Worm (Caenorhabditis elegans) whole organism, L3 larva: ENCODE data around the gene fbxa-96.

Experiments
- R02D3.7 ChIP-seq: fragments of 150-350 bp; optimal IDR thresholded peaks from 2 replicates; lab custom pipeline; 2014; ENCODE audit warnings: missing biosample characterization, missing genetic modification characterization
- aly-2 ChIP-seq: fragments of 150-350 bp; optimal IDR thresholded peaks from 2 replicates; lab custom pipeline; 2014; ENCODE audit warnings: missing biosample characterization, missing genetic modification characterization
- ama-1 ChIP-seq: fragments of 150-350 bp; optimal IDR thresholded peaks from 2 replicates; lab custom pipeline; 2018
- ceh-16 ChIP-seq: sonication (generic microtip); optimal IDR thresholded peaks from 2 replicates; lab custom pipeline; 2017; ENCODE audit warnings: missing biosample characterization, missing genetic modification characterization
- ceh-28 ChIP-seq: fragments of 150-350 bp; optimal IDR thresholded peaks from 2 replicates; lab custom pipeline; 2014; ENCODE audit warnings: missing biosample characterization, missing genetic modification reagents, missing genetic modification characterization
- ceh-82 ChIP-seq: fragments of 150-350 bp; optimal IDR thresholded peaks from 2 replicates; lab custom pipeline; 2014; ENCODE audit warnings: missing biosample characterization, missing genetic modification characterization
- ceh-9 ChIP-seq: sonication (generic microtip); optimal IDR thresholded peaks from 2 replicates; lab custom pipeline; 2018; ENCODE audit warnings: missing biosample characterization, missing genetic modification characterization
- daf-12 ChIP-seq: fragments of 150-350 bp; optimal IDR thresholded peaks from 2 replicates; lab custom pipeline; 2014; ENCODE audit warnings: missing biosample characterization, missing genetic modification reagents, missing genetic modification characterization
- egl-27 ChIP-seq: sonication (generic microtip); optimal IDR thresholded peaks from 4 replicates; lab custom pipeline; 2017; ENCODE audit warnings: missing biosample characterization, missing genetic modification reagents, missing genetic modification characterization
- egl-5 ChIP-seq: fragments of 150-350 bp; optimal IDR thresholded peaks from 2 replicates; lab custom pipeline; 2017; ENCODE audit warnings: missing biosample characterization, missing genetic modification reagents, missing genetic modification characterization, inconsistent platforms
- elt-1 ChIP-seq: fragments of 150-350 bp; optimal IDR thresholded peaks from 2 replicates; lab custom pipeline; 2014; ENCODE audit warnings: missing biosample characterization, missing genetic modification characterization
- elt-2 ChIP-seq: sonication (generic microtip); optimal IDR thresholded peaks from 2 replicates; lab custom pipeline; 2016; ENCODE audit warnings: missing genetic modification reagents, mild to moderate bottlenecking, missing genetic modification characterization, missing compliant biosample characterization
- elt-3 ChIP-seq, 3 experiments: fragments of 150-350 bp in 1 of 3; sonication (generic microtip) in 2 of 3; optimal IDR thresholded peaks; 2 replicates in 2 of 3; 4 replicates in 1 of 3; lab custom pipeline; 2014 to 2017; ENCODE audit warnings: missing biosample characterization in 3 of 3, missing genetic modification characterization in 3 of 3
- eor-1 ChIP-seq, 2 experiments: fragments of 150-350 bp; optimal IDR thresholded peaks; 2 replicates each; lab custom pipeline; 2014 to 2018; ENCODE audit warnings: missing biosample characterization in 2 of 2, missing genetic modification characterization in 2 of 2
- fkh-10 ChIP-seq: sonication (generic microtip); optimal IDR thresholded peaks from 2 replicates; lab custom pipeline; 2017; ENCODE audit warnings: missing biosample characterization, missing genetic modification reagents, missing genetic modification characterization
- fkh-2 ChIP-seq: fragments of 150-350 bp; optimal IDR thresholded peaks from 2 replicates; lab custom pipeline; 2014; ENCODE audit warnings: missing biosample characterization, missing genetic modification reagents, missing genetic modification characterization
- fos-1 ChIP-seq: fragments of 150-350 bp; optimal IDR thresholded peaks from 2 replicates; lab custom pipeline; 2014; ENCODE audit warnings: missing biosample characterization, missing genetic modification characterization
- hmg-11 ChIP-seq: sonication (generic microtip); optimal IDR thresholded peaks from 2 replicates; lab custom pipeline; 2016; ENCODE audit warnings: missing genetic modification characterization, missing compliant biosample characterization
- jun-1 ChIP-seq: fragments of 150-350 bp; optimal IDR thresholded peaks from 2 replicates; lab custom pipeline; 2014; ENCODE audit warnings: missing biosample characterization, missing genetic modification reagents, missing genetic modification characterization
- lin-15B ChIP-seq: fragments of 150-350 bp; optimal IDR thresholded peaks from 2 replicates; lab custom pipeline; 2014; ENCODE audit warnings: missing biosample characterization, missing genetic modification characterization
- lin-39 ChIP-seq: fragments of 150-350 bp; optimal IDR thresholded peaks from 2 replicates; lab custom pipeline; 2018; ENCODE audit warnings: missing biosample characterization, missing genetic modification reagents, missing genetic modification characterization
- lsy-12 ChIP-seq: sonication (generic microtip); optimal IDR thresholded peaks from 2 replicates; lab custom pipeline; 2016; ENCODE audit warnings: mild to moderate bottlenecking, missing genetic modification characterization, missing compliant biosample characterization
- mdl-1 ChIP-seq: fragments of 150-350 bp; optimal IDR thresholded peaks from 2 replicates; lab custom pipeline; 2014; ENCODE audit warnings: missing biosample characterization, missing genetic modification characterization
- mml-1 ChIP-seq: fragments of 150-350 bp; sonication (generic microtip); optimal IDR thresholded peaks from 3 replicates; lab custom pipeline; 2014; ENCODE audit warnings: missing biosample characterization, missing genetic modification characterization
- nfya-1 ChIP-seq: sonication (generic microtip); optimal IDR thresholded peaks from 2 replicates; lab custom pipeline; 2017; ENCODE audit warnings: missing genetic modification characterization, mild to moderate bottlenecking, missing compliant biosample characterization, antibody characterized with exemption, moderate library complexity; ENCODE audit not compliant: insufficient read depth
- nhr-11 ChIP-seq: fragments of 150-350 bp; optimal IDR thresholded peaks from 2 replicates; lab custom pipeline; 2014; ENCODE audit warnings: missing biosample characterization, missing genetic modification characterization
- nhr-12 ChIP-seq: fragments of 150-350 bp; optimal IDR thresholded peaks from 2 replicates; lab custom pipeline; 2014; ENCODE audit warnings: missing biosample characterization, missing genetic modification characterization
- nhr-23 ChIP-seq: fragments of 150-350 bp; optimal IDR thresholded peaks from 2 replicates; lab custom pipeline; 2014; ENCODE audit warnings: missing biosample characterization, missing genetic modification reagents, missing genetic modification characterization
- nhr-237 ChIP-seq: fragments of 150-350 bp; optimal IDR thresholded peaks from 2 replicates; lab custom pipeline; 2014; ENCODE audit warnings: missing biosample characterization, missing genetic modification characterization
- nhr-25 ChIP-seq: sonication (generic microtip); optimal IDR thresholded peaks from 2 replicates; lab custom pipeline; 2017; ENCODE audit warnings: missing biosample characterization, missing genetic modification characterization
- nhr-28 ChIP-seq: fragments of 150-350 bp; optimal IDR thresholded peaks from 2 replicates; lab custom pipeline; 2014; ENCODE audit warnings: missing biosample characterization, missing genetic modification characterization
- nhr-43 ChIP-seq: sonication (generic microtip); optimal IDR thresholded peaks from 2 replicates; lab custom pipeline; 2016; ENCODE audit warnings: mild to moderate bottlenecking, missing genetic modification characterization, missing compliant biosample characterization; ENCODE audit not compliant: poor library complexity, severe bottlenecking
- nhr-67 ChIP-seq: fragments of 150-350 bp; optimal IDR thresholded peaks from 2 replicates; lab custom pipeline; 2014; ENCODE audit warnings: missing biosample characterization, missing genetic modification characterization
- nhr-76 ChIP-seq: fragments of 150-350 bp; sonication (generic microtip); optimal IDR thresholded peaks from 5 replicates; lab custom pipeline; 2014; ENCODE audit warnings: missing biosample characterization, missing genetic modification characterization
- nhr-77 ChIP-seq: fragments of 150-350 bp; optimal IDR thresholded peaks from 2 replicates; lab custom pipeline; 2014; ENCODE audit warnings: missing biosample characterization, missing genetic modification characterization
- pha-4 ChIP-seq: fragments of 150-350 bp; optimal IDR thresholded peaks from 2 replicates; lab custom pipeline; 2014; ENCODE audit warnings: missing biosample characterization, missing genetic modification reagents, missing genetic modification characterization
- pqm-1 ChIP-seq: fragments of 150-350 bp; optimal IDR thresholded peaks from 2 replicates; lab custom pipeline; 2017; ENCODE audit warnings: missing biosample characterization, missing genetic modification characterization, inconsistent platforms
- sea-2 ChIP-seq: fragments of 150-350 bp; sonication (generic microtip); optimal IDR thresholded peaks from 4 replicates; lab custom pipeline; 2014; ENCODE audit warnings: missing biosample characterization, missing genetic modification reagents, missing genetic modification characterization
- skn-1 ChIP-seq: fragments of 150-350 bp; optimal IDR thresholded peaks from 2 replicates; lab custom pipeline; 2014; ENCODE audit warnings: missing biosample characterization, missing genetic modification characterization
- snpc-4 ChIP-seq: fragments of 150-350 bp; optimal IDR thresholded peaks from 2 replicates; lab custom pipeline; 2014; ENCODE audit warnings: missing biosample characterization, missing genetic modification characterization
- unc-39 ChIP-seq: sonication (generic microtip); optimal IDR thresholded peaks from 4 replicates; lab custom pipeline; 2017; ENCODE audit warnings: missing biosample characterization, missing genetic modification characterization
- unc-62 ChIP-seq: fragments of 150-350 bp; sonication (generic microtip); optimal IDR thresholded peaks from 4 replicates; lab custom pipeline; 2014; ENCODE audit warnings: missing biosample characterization, missing genetic modification reagents, missing genetic modification characterization
- zag-1 ChIP-seq: fragments of 150-350 bp; optimal IDR thresholded peaks from 2 replicates; lab custom pipeline; 2014; ENCODE audit warnings: missing biosample characterization, missing genetic modification characterization
- ztf-11 ChIP-seq: fragments of 150-350 bp; optimal IDR thresholded peaks from 2 replicates; lab custom pipeline; 2014; ENCODE audit warnings: missing biosample characterization, missing genetic modification characterization
- ztf-4 ChIP-seq: fragments of 150-350 bp; optimal IDR thresholded peaks from 2 replicates; lab custom pipeline; 2014; ENCODE audit warnings: missing biosample characterization, missing genetic modification characterization

fbxa-96 gene

DNA sequence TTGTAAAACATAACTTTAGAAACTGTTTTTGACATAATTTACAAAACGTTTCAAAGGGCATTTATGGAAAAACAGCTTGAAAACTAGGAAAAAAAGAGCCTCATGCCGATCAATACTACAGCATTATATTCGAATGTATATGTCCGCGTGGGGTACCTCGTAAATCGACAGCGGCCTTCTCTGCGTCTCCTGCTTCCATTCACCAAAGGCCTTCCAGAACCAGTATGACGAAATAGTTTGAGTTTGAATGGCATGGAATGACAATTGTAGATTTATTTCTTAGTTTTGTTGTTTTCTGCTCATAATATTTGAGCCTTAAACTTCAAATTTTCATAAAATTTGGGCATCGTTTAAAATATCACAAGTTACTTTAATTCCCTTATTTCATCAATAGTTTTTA is 14.8 kb downstream of the fbxa-96 start:
- TF ChIP-seq ceh-28, result no peak
- TF ChIP-seq egl-5 (tag; lab: Kevin White, UChicago), result peak; percentile 34
- no peak for TF ChIP-seq nhr-11
- no peak for TF ChIP-seq elt-1 (tag; lab: Kevin White, UChicago)
- peak; percentile 30 for TF ChIP-seq hmg-11 (tag; lab: Kevin White, UChicago)
- TF ChIP-seq nfya-1 (tag; lab: Kevin White, UChicago), result peak; percentile 46
- peak; percentile 52 for TF ChIP-seq R02D3.7

DNA sequence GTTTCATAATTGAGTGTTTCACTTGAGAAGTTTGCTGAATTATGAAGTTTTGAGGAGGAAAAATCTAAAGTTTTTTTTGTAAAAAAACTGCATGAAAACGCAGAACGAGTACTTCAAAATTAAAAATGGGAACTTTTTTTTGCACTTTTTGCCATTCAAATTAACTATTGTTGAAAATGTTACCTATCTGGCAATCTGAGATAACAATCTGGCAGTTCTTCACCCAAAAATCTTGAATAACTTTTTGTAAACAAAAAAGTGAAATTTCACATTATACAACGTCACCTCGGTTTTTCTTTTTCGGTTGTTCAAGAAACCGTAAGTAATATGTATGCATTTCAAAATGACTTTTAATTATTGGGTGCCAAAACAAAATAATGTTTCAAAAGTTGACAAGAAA is 17.7 kb downstream of the fbxa-96 start:
- no peak for TF ChIP-seq unc-39
- TF ChIP-seq ama-1, result no peak
- TF ChIP-seq egl-27 (tag; lab: Kevin White, UChicago), result no peak
- no peak for TF ChIP-seq nhr-25 (tag; lab: Kevin White, UChicago)
- TF ChIP-seq elt-1 (tag; lab: Kevin White, UChicago), result peak; percentile 88

DNA sequence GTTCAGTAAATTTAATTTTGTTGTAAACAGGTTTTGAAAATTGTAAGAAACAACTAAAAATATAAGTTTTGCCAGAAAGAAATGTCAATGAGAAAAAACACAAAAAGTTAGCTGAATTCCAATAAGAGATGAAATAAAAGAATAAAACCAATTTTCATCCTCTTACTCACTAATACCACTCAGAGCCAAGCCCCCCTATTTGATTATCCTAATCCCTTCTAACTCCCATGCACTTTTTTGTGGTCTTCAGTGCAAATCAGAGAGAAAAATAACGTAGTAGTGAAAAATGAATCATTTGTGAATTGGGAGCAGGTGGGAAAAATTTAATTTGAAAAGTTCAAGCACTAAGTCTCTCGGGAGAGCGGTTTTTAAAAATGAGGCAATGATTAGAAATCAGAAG is 18.9 kb downstream of the fbxa-96 start:
- TF ChIP-seq daf-12 (tag; lab: Kevin White, UChicago) (no peak), lin-39 (tag; lab: Kevin White, UChicago) (no peak), sea-2 (GFP tag; lab: Kevin White, UChicago) (no peak), zag-1 (tag; lab: Kevin White, UChicago) (no peak), R02D3.7 (no peak), mml-1 (tag; lab: Kevin White, UChicago) (no peak), nhr-67 (tag; lab: Kevin White, UChicago) (no peak), nhr-76 (tag; lab: Kevin White, UChicago) (no peak), ceh-82 (no peak), pqm-1 (tag; lab: Kevin White, UChicago) (no peak), nhr-12 (tag; lab: Kevin White, UChicago) (no peak), ztf-4 (tag; lab: Kevin White, UChicago) (no peak)

DNA sequence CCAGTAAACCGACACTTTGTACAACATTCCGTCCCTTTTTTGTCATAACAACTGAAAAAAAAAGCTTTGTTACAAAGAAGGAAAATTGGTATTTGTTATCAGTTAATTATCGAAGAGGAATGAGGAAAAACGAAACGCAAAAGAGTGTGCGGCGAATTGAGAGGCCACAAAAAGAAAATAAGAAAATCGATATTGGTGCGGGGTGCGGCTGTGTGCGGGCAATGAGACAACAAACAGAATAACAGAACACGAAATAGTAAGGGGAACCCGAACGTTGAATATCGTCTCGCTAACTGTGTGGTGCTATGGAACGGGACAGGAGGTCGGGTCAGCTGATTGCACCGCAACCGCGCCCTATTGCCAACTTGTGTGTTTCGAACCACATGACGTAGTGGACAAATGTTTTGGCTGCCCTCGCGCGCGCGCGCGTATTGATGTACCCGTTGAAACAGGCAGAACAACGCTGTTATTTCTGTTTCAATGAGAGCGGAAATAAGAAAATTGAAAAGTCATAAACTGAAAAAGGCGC is 19.6 kb downstream of the fbxa-96 start, which contains the start of gene C18B12.4:
Gene C18B12.4, minus strand, starts transcription at position 51 of the 529 bp plus-strand sequence.
- TF ChIP-seq unc-62 (GFP tag; lab: Kevin White, UChicago), result peak; percentile 39
- peak; percentile 33 for TF ChIP-seq ztf-4 (tag; lab: Kevin White, UChicago)
- TF ChIP-seq nhr-43, result peak; percentile 80
- no peak for TF ChIP-seq elt-3 (tag; optimal IDR thresholded peaks at IDR 0.05; lab: Kevin White, UChicago)
- TF ChIP-seq egl-5 (tag; lab: Kevin White, UChicago), result peak; percentile 88
- TF ChIP-seq lin-15B (tag; lab: Kevin White, UChicago), result peak; percentile 85
- peak; percentile 44 for TF ChIP-seq egl-27 (tag; lab: Kevin White, UChicago)
- TF ChIP-seq nhr-76 (tag; lab: Kevin White, UChicago), result no peak
- peak; percentile 86 for TF ChIP-seq nhr-23 (tag; lab: Kevin White, UChicago)
- TF ChIP-seq hmg-11 (tag; lab: Kevin White, UChicago), result peak; percentile 72
- TF ChIP-seq lsy-12 (tag; lab: Kevin White, UChicago), result peak; percentile 84
- no peak for TF ChIP-seq mml-1 (tag; lab: Kevin White, UChicago)
- peak; percentile 100 for TF ChIP-seq lin-39 (tag; lab: Kevin White, UChicago)
- TF ChIP-seq daf-12 (tag; lab: Kevin White, UChicago), result no peak
- no peak for TF ChIP-seq nhr-67 (tag; lab: Kevin White, UChicago)
- no peak for TF ChIP-seq ztf-11 (tag; lab: Kevin White, UChicago)
- no peak for TF ChIP-seq nhr-12 (tag; lab: Kevin White, UChicago)
- TF ChIP-seq elt-1 (tag; lab: Kevin White, UChicago), result peak; percentile 74
- no peak for TF ChIP-seq sea-2 (GFP tag; lab: Kevin White, UChicago)
- no peak for TF ChIP-seq skn-1 (tag; lab: Kevin White, UChicago)
- peak; percentile 77 for TF ChIP-seq ceh-28
- TF ChIP-seq fkh-2 (tag; lab: Kevin White, UChicago), result no peak
- TF ChIP-seq nfya-1 (tag; lab: Kevin White, UChicago), result peak; percentile 84
- no peak for TF ChIP-seq unc-39
- peak; percentile 84 for TF ChIP-seq jun-1 (tag; lab: Kevin White, UChicago)
- no peak for TF ChIP-seq ceh-9 (tag; lab: Kevin White, UChicago)
- TF ChIP-seq R02D3.7, result peak; percentile 10
- no peak for TF ChIP-seq aly-2 (tag; lab: Kevin White, UChicago)
- TF ChIP-seq eor-1 (tag; optimal IDR thresholded peaks at IDR 0.05; lab: Kevin White, UChicago), result no peak
- TF ChIP-seq fkh-10, result no peak
- TF ChIP-seq elt-2 (tag; lab: Kevin White, UChicago), result peak; percentile 79
- TF ChIP-seq mdl-1 (tag; lab: Kevin White, UChicago), result peak; percentile 21
- TF ChIP-seq nhr-28 (tag; lab: Kevin White, UChicago), result no peak
- TF ChIP-seq snpc-4 (tag; lab: Kevin White, UChicago), result peak; percentile 23
- peak; percentile 90 for TF ChIP-seq nhr-25 (tag; lab: Kevin White, UChicago)
- TF ChIP-seq ceh-16 (tag; lab: Kevin White, UChicago), result no peak
- TF ChIP-seq ceh-82, result no peak
- TF ChIP-seq nhr-77 (tag; lab: Kevin White, UChicago), result no peak
- no peak for TF ChIP-seq zag-1 (tag; lab: Kevin White, UChicago)
- TF ChIP-seq nhr-237, result no peak
- TF ChIP-seq fos-1, result peak; percentile 41
- TF ChIP-seq nhr-11, result no peak
- TF ChIP-seq pha-4 (tag; lab: Kevin White, UChicago), result peak; percentile 95
